Worm (Caenorhabditis elegans) whole organism, young adult: ENCODE measurements around the gene kbp-2.

Experiments
- ceh-91 ChIP-seq: fragments of 200-800 bp; sonication (Bioruptor generic); IDR thresholded peaks from 2 replicates; pipeline ENCODE4 v1.3.6; 2022; ENCODE audit warnings: missing genetic modification reagents, missing genetic modification characterization, missing compliant biosample characterization
- gei-17 ChIP-seq: fragments of 200-800 bp; sonication (Bioruptor generic); optimal IDR thresholded peaks from 2 replicates; lab custom pipeline; 2018; ENCODE audit warnings: mild to moderate bottlenecking, missing genetic modification characterization, missing compliant biosample characterization
- hlh-26 ChIP-seq: fragments of 200-800 bp; sonication (Bioruptor generic); conservative IDR thresholded peaks from 2 replicates; pipeline ENCODE4 v1.3.6; 2022; ENCODE audit warnings: missing genetic modification reagents, missing genetic modification characterization, missing compliant biosample characterization
- hmg-1.2 ChIP-seq: fragments of 200-800 bp; sonication (Bioruptor generic); IDR thresholded peaks from 2 replicates; pipeline ENCODE4 v1.3.6; 2022; ENCODE audit warnings: missing genetic modification reagents, missing genetic modification characterization, missing compliant biosample characterization
- let-526 ChIP-seq: fragments of 200-800 bp; sonication (Bioruptor generic); IDR thresholded peaks from 2 replicates; pipeline ENCODE4 v1.3.6; 2022; ENCODE audit warnings: missing genetic modification reagents, missing genetic modification characterization, missing compliant biosample characterization
- lin-35 ChIP-seq, 3 experiments: fragments of 150-350 bp in 2 of 3; sonication (generic microtip) in 1 of 3; optimal IDR thresholded peaks; 2 replicates each; lab custom pipeline; 2014 to 2018; ENCODE audit warnings: missing biosample characterization in 3 of 3, missing genetic modification characterization in 3 of 3, missing genetic modification reagents in 3 of 3
- mes-4 ChIP-seq: sonication (generic microtip); optimal IDR thresholded peaks from 2 replicates; lab custom pipeline; 2016; ENCODE audit warnings: missing genotype, missing genetic modification characterization, missing compliant biosample characterization
- pha-4 ChIP-seq: fragments of 150-350 bp; sonication (generic microtip); optimal IDR thresholded peaks from 2 replicates; lab custom pipeline; 2014; ENCODE audit warnings: missing biosample characterization, missing genetic modification reagents, missing genetic modification characterization
- snpc-4 ChIP-seq, 5 experiments: fragments of 150-350 bp in 1 of 5; sonication (generic microtip) in 4 of 5; optimal IDR thresholded peaks; 2 replicates each; lab custom pipeline; 2014 to 2018; ENCODE audit warnings: missing genetic modification characterization in 5 of 5, missing biosample characterization in 3 of 5, antibody characterized with exemption in 2 of 5, mild to moderate bottlenecking in 2 of 5, missing compliant biosample characterization in 2 of 5, missing genotype in 2 of 5, moderate library complexity in 2 of 5, missing genetic modification reagents in 1 of 5
- ztf-18 ChIP-seq: sonication (generic microtip); optimal IDR thresholded peaks from 2 replicates; lab custom pipeline; 2016; ENCODE audit warnings: missing genotype, mild to moderate bottlenecking, missing genetic modification characterization, missing compliant biosample characterization
- ztf-26 ChIP-seq: sonication (generic microtip); optimal IDR thresholded peaks from 2 replicates; lab custom pipeline; 2017; ENCODE audit warnings: missing genetic modification characterization, missing compliant biosample characterization
- ztf-6 ChIP-seq: fragments of 200-800 bp; sonication (Bioruptor generic); IDR thresholded peaks from 2 replicates; pipeline ENCODE4 v1.3.6; 2022; ENCODE audit warnings: missing genetic modification reagents, missing genetic modification characterization, missing compliant biosample characterization

ce11 chrIII:4859039-4859438 lies 44.6 kb downstream of the kbp-2 start, which contains the start of gene C35D10.6:
- TF ChIP-seq lin-35 (GFP tag; optimal IDR thresholded peaks at IDR 0.05; lab: Kevin White, UChicago) (no peak), gei-17 (GFP tag; lab: Kevin White, UChicago) (no peak), pha-4 (no peak), ztf-26 (tag; lab: Kevin White, UChicago) (no peak), ztf-6 (GFP tag; lab: Robert Waterston, UW) (no peak), hlh-26 (GFP tag; lab: Robert Waterston, UW) (no peak), hmg-1.2 (no peak), snpc-4 (GFP tag; optimal IDR thresholded peaks at IDR 0.05; lab: Kevin White, UChicago) (no peak), snpc-4 (tag; optimal IDR thresholded peaks at IDR 0.05; lab: Kevin White, UChicago) (no peak), let-526 (GFP tag; lab: Robert Waterston, UW) (no peak), ztf-18 (tag; lab: Kevin White, UChicago) (no peak), ceh-91 (GFP tag; lab: Robert Waterston, UW) (no peak), mes-4 (tag; lab: Kevin White, UChicago) (no peak)
